Worm (Caenorhabditis elegans) whole organism, L2 larva: ENCODE measurements around the gene C35A5.8.

ENCODE experiments used
- C34F6.9 ChIP-seq: fragments of 150-350 bp; optimal IDR thresholded peaks from 2 replicates; lab custom pipeline; 2014; ENCODE audit warnings: missing biosample characterization, missing genetic modification characterization
- F13H6.1 ChIP-seq: sonication (generic microtip); optimal IDR thresholded peaks from 2 replicates; lab custom pipeline; 2016; ENCODE audit warnings: missing genetic modification characterization, missing compliant biosample characterization
- R02D3.7 ChIP-seq: fragments of 150-350 bp; optimal IDR thresholded peaks from 2 replicates; lab custom pipeline; 2014; ENCODE audit warnings: missing biosample characterization, missing genetic modification characterization
- Y55F3AM.14 ChIP-seq: fragments of 200-800 bp; sonication (Bioruptor generic); optimal IDR thresholded peaks from 2 replicates; lab custom pipeline; 2018; ENCODE audit warnings: mild to moderate bottlenecking, missing genetic modification characterization, missing compliant biosample characterization
- ZK546.5 ChIP-seq: sonication (generic microtip); optimal IDR thresholded peaks from 2 replicates; lab custom pipeline; 2017; ENCODE audit warnings: missing biosample characterization, missing genetic modification characterization
- alr-1 ChIP-seq: fragments of 150-350 bp; optimal IDR thresholded peaks from 2 replicates; lab custom pipeline; 2014; ENCODE audit warnings: missing biosample characterization, missing genetic modification characterization
- aly-2 ChIP-seq: fragments of 150-350 bp; optimal IDR thresholded peaks from 2 replicates; lab custom pipeline; 2014; ENCODE audit warnings: missing biosample characterization, missing genetic modification characterization
- ama-1 ChIP-seq: fragments of 150-350 bp; optimal IDR thresholded peaks from 2 replicates; lab custom pipeline; 2018; ENCODE audit warnings: inconsistent platforms
- blmp-1 ChIP-seq: sonication (generic microtip); optimal IDR thresholded peaks from 2 replicates; lab custom pipeline; 2017; ENCODE audit warnings: missing genetic modification characterization, mild to moderate bottlenecking, missing compliant biosample characterization, antibody characterized with exemption, moderate library complexity; ENCODE audit not compliant: insufficient read depth
- ceh-16 ChIP-seq: fragments of 150-350 bp; optimal IDR thresholded peaks from 2 replicates; lab custom pipeline; 2014; ENCODE audit warnings: missing biosample characterization, missing genetic modification characterization
- ceh-82 ChIP-seq: fragments of 150-350 bp; optimal IDR thresholded peaks from 2 replicates; lab custom pipeline; 2014; ENCODE audit warnings: missing biosample characterization, missing genetic modification characterization
- crh-2 ChIP-seq: sonication (generic microtip); optimal IDR thresholded peaks from 2 replicates; lab custom pipeline; 2017; ENCODE audit warnings: missing biosample characterization, missing genetic modification characterization
- dmd-4 ChIP-seq: sonication (generic microtip); optimal IDR thresholded peaks from 2 replicates; lab custom pipeline; 2017; ENCODE audit warnings: missing biosample characterization, missing genetic modification characterization
- egl-27 ChIP-seq: sonication (generic microtip); optimal IDR thresholded peaks from 3 replicates; lab custom pipeline; 2017; ENCODE audit warnings: missing biosample characterization, missing genetic modification reagents, missing genetic modification characterization
- elt-1 ChIP-seq: fragments of 150-350 bp; optimal IDR thresholded peaks from 2 replicates; lab custom pipeline; 2014; ENCODE audit warnings: missing biosample characterization, missing genetic modification characterization
- elt-3 ChIP-seq: sonication (generic microtip); optimal IDR thresholded peaks from 2 replicates; lab custom pipeline; 2017; ENCODE audit warnings: missing biosample characterization, missing genetic modification characterization
- fos-1 ChIP-seq: fragments of 150-350 bp; optimal IDR thresholded peaks from 2 replicates; lab custom pipeline; 2014; ENCODE audit warnings: missing biosample characterization, missing genetic modification characterization
- gmeb-1 ChIP-seq: fragments of 150-350 bp; optimal IDR thresholded peaks from 2 replicates; lab custom pipeline; 2014; ENCODE audit warnings: missing biosample characterization, missing genetic modification characterization
- lin-11 ChIP-seq: fragments of 150-350 bp; sonication (generic microtip); optimal IDR thresholded peaks from 2 replicates; lab custom pipeline; 2014; ENCODE audit warnings: missing biosample characterization, missing genetic modification characterization, inconsistent platforms, mixed read lengths
- lin-13 ChIP-seq: fragments of 150-350 bp; optimal IDR thresholded peaks from 2 replicates; lab custom pipeline; 2014; ENCODE audit warnings: missing biosample characterization, missing genetic modification reagents, missing genetic modification characterization
- lin-39 ChIP-seq: fragments of 150-350 bp; optimal IDR thresholded peaks from 2 replicates; lab custom pipeline; 2014; ENCODE audit warnings: missing biosample characterization, missing genetic modification reagents, missing genetic modification characterization
- lsy-2 ChIP-seq, 2 experiments: fragments of 150-350 bp in 1 of 2; sonication (generic microtip) in 1 of 2; optimal IDR thresholded peaks; 2 replicates each; lab custom pipeline; 2014 to 2017; ENCODE audit warnings: missing biosample characterization in 2 of 2, missing genetic modification characterization in 2 of 2
- mab-5 ChIP-seq: fragments of 150-350 bp; optimal IDR thresholded peaks from 2 replicates; lab custom pipeline; 2014; ENCODE audit warnings: missing biosample characterization, missing genetic modification characterization
- mbf-1 ChIP-seq: sonication (generic microtip); optimal IDR thresholded peaks from 2 replicates; lab custom pipeline; 2017; ENCODE audit warnings: missing biosample characterization, missing genetic modification characterization
- mdl-1 ChIP-seq, 2 experiments: fragments of 150-350 bp in 1 of 2; sonication (generic microtip) in 1 of 2; optimal IDR thresholded peaks; 2 replicates each; lab custom pipeline; 2017; ENCODE audit warnings: missing biosample characterization in 2 of 2, missing genetic modification characterization in 2 of 2
- nhr-10 ChIP-seq: sonication (generic microtip); optimal IDR thresholded peaks from 2 replicates; lab custom pipeline; 2017; ENCODE audit warnings: missing biosample characterization, missing genetic modification characterization
- nhr-11 ChIP-seq: fragments of 150-350 bp; optimal IDR thresholded peaks from 2 replicates; lab custom pipeline; 2014; ENCODE audit warnings: missing biosample characterization, missing genetic modification characterization
- nhr-12 ChIP-seq: fragments of 150-350 bp; optimal IDR thresholded peaks from 2 replicates; lab custom pipeline; 2014; ENCODE audit warnings: missing biosample characterization, missing genetic modification characterization
- nhr-129 ChIP-seq: fragments of 150-350 bp; optimal IDR thresholded peaks from 2 replicates; lab custom pipeline; 2014; ENCODE audit warnings: missing biosample characterization, missing genetic modification characterization
- nhr-21 ChIP-seq: fragments of 150-350 bp; optimal IDR thresholded peaks from 2 replicates; lab custom pipeline; 2014; ENCODE audit warnings: missing biosample characterization, missing genetic modification characterization
- nhr-23 ChIP-seq: fragments of 150-350 bp; optimal IDR thresholded peaks from 2 replicates; lab custom pipeline; 2014; ENCODE audit warnings: missing biosample characterization, missing genetic modification reagents, missing genetic modification characterization
- nhr-237 ChIP-seq: fragments of 150-350 bp; optimal IDR thresholded peaks from 2 replicates; lab custom pipeline; 2014; ENCODE audit warnings: missing biosample characterization, missing genetic modification characterization
- nhr-25 ChIP-seq: fragments of 150-350 bp; sonication (generic microtip); optimal IDR thresholded peaks from 3 replicates; lab custom pipeline; 2014; ENCODE audit warnings: missing biosample characterization, missing genetic modification characterization
- nhr-6 ChIP-seq: fragments of 150-350 bp; optimal IDR thresholded peaks from 2 replicates; lab custom pipeline; 2014; ENCODE audit warnings: missing biosample characterization, missing genetic modification characterization
- nhr-77 ChIP-seq: fragments of 150-350 bp; optimal IDR thresholded peaks from 2 replicates; lab custom pipeline; 2014; ENCODE audit warnings: missing biosample characterization, missing genetic modification characterization
- peb-1 ChIP-seq: fragments of 150-350 bp; optimal IDR thresholded peaks from 2 replicates; lab custom pipeline; 2014; ENCODE audit warnings: missing biosample characterization, missing genetic modification characterization
- sem-4 ChIP-seq: fragments of 150-350 bp; optimal IDR thresholded peaks from 2 replicates; lab custom pipeline; 2014; ENCODE audit warnings: missing biosample characterization, missing genetic modification reagents, missing genetic modification characterization
- skn-1 ChIP-seq: sonication (generic microtip); optimal IDR thresholded peaks from 2 replicates; lab custom pipeline; 2017; ENCODE audit warnings: missing biosample characterization, missing genetic modification characterization
- sma-3 ChIP-seq: sonication (generic microtip); optimal IDR thresholded peaks from 2 replicates; lab custom pipeline; 2016; ENCODE audit warnings: missing genetic modification reagents, missing genetic modification characterization, missing compliant biosample characterization
- sma-9 ChIP-seq, 2 experiments: fragments of 150-350 bp in 1 of 2; sonication (generic microtip) in 1 of 2; optimal IDR thresholded peaks; 2 replicates each; lab custom pipeline; 2014 to 2016; ENCODE audit warnings: missing genetic modification characterization in 2 of 2, mild to moderate bottlenecking in 1 of 2, missing biosample characterization in 1 of 2, missing compliant biosample characterization in 1 of 2, missing genetic modification reagents in 1 of 2, moderate library complexity in 1 of 2
- snpc-4 ChIP-seq: fragments of 150-350 bp; optimal IDR thresholded peaks from 2 replicates; lab custom pipeline; 2014; ENCODE audit warnings: missing biosample characterization, missing genetic modification characterization
- unc-39 ChIP-seq: fragments of 150-350 bp; optimal IDR thresholded peaks from 2 replicates; lab custom pipeline; 2014; ENCODE audit warnings: missing biosample characterization, missing genetic modification characterization
- unc-55 ChIP-seq: fragments of 150-350 bp; sonication (generic microtip); optimal IDR thresholded peaks from 3 replicates; lab custom pipeline; 2014; ENCODE audit warnings: missing biosample characterization, missing genetic modification reagents, missing genetic modification characterization
- unc-62 ChIP-seq: fragments of 150-350 bp; optimal IDR thresholded peaks from 2 replicates; lab custom pipeline; 2014; ENCODE audit warnings: missing biosample characterization, missing genetic modification reagents, missing genetic modification characterization
- zag-1 ChIP-seq: fragments of 150-350 bp; optimal IDR thresholded peaks from 2 replicates; lab custom pipeline; 2014; ENCODE audit warnings: missing biosample characterization, missing genetic modification characterization
- ztf-1 ChIP-seq: fragments of 200-800 bp; sonication (Bioruptor generic); conservative IDR thresholded peaks from 2 replicates; pipeline ENCODE4 v1.3.6; 2022; ENCODE audit warnings: missing genetic modification characterization, missing compliant biosample characterization
- ztf-11 ChIP-seq: sonication (generic microtip); optimal IDR thresholded peaks from 2 replicates; lab custom pipeline; 2017; ENCODE audit warnings: missing biosample characterization, missing genetic modification characterization
- ztf-4 ChIP-seq: fragments of 150-350 bp; optimal IDR thresholded peaks from 2 replicates; lab custom pipeline; 2014; ENCODE audit warnings: missing biosample characterization, missing genetic modification characterization

C35A5.8 gene

ce11 chrV:10536808-10537207, 11.1 kb upstream of the C35A5.8 start:
- TF ChIP-seq gmeb-1: peak; percentile 96
- TF ChIP-seq crh-2 (tag; lab: Kevin White, UChicago): peak; percentile 96
- TF ChIP-seq Y55F3AM.14 (GFP tag; lab: Kevin White, UChicago): peak; percentile 86
- TF ChIP-seq mbf-1 (tag; lab: Kevin White, UChicago): no peak
- TF ChIP-seq nhr-21 (tag; lab: Kevin White, UChicago): peak; percentile 87
- peak; percentile 2 for TF ChIP-seq lin-39
- peak; percentile 52 for TF ChIP-seq blmp-1
- TF ChIP-seq egl-27 (tag; lab: Kevin White, UChicago): peak; percentile 87
- TF ChIP-seq nhr-23 (tag; lab: Kevin White, UChicago): no peak
- peak; percentile 12 for TF ChIP-seq ZK546.5 (tag; lab: Kevin White, UChicago)
- TF ChIP-seq dmd-4 (tag; lab: Kevin White, UChicago): no peak
- peak; percentile 32 for TF ChIP-seq unc-62
- TF ChIP-seq skn-1 (tag; lab: Kevin White, UChicago): no peak
- TF ChIP-seq fos-1: peak; percentile 89
- peak; percentile 93 for TF ChIP-seq lin-11 (tag; lab: Kevin White, UChicago)
- no peak for TF ChIP-seq aly-2 (tag; lab: Kevin White, UChicago)
- peak; percentile 74 for TF ChIP-seq ama-1 (lab: Kevin White, UChicago)
- peak; percentile 86 for TF ChIP-seq ceh-16 (tag; lab: Kevin White, UChicago)
- TF ChIP-seq mab-5 (tag; lab: Kevin White, UChicago): peak; percentile 87
- TF ChIP-seq sma-3: peak; percentile 87
- no peak for TF ChIP-seq nhr-237 (tag; lab: Kevin White, UChicago)
- peak; percentile 93 for TF ChIP-seq nhr-6 (tag; lab: Kevin White, UChicago)
- TF ChIP-seq nhr-10 (tag; lab: Kevin White, UChicago): peak; percentile 31
- no peak for TF ChIP-seq alr-1 (tag; lab: Kevin White, UChicago)
- peak; percentile 94 for TF ChIP-seq unc-55
- peak; percentile 93 for TF ChIP-seq nhr-25
- TF ChIP-seq R02D3.7: peak; percentile 42
- no peak for TF ChIP-seq elt-1 (tag; lab: Kevin White, UChicago)
- peak; percentile 86 to 95 for TF ChIP-seq lsy-2 (tag; optimal IDR thresholded peaks at IDR 0.05; lab: Kevin White, UChicago)
- TF ChIP-seq elt-3: no peak
- TF ChIP-seq C34F6.9: peak; percentile 98
- TF ChIP-seq unc-39 (tag; lab: Kevin White, UChicago): no peak
- peak; percentile 95 for TF ChIP-seq sem-4 (tag; lab: Kevin White, UChicago)
- peak; percentile 95 for TF ChIP-seq sma-9 (GFP tag; optimal IDR thresholded peaks at IDR 0.05; lab: Kevin White, UChicago)
- no peak for TF ChIP-seq sma-9 (tag; optimal IDR thresholded peaks at IDR 0.05; lab: Kevin White, UChicago)
- peak; percentile 69 for TF ChIP-seq ztf-4 (tag; lab: Kevin White, UChicago)
- peak; percentile 93 for TF ChIP-seq lin-13 (GFP tag; lab: Kevin White, UChicago)
- no peak for TF ChIP-seq peb-1 (tag; lab: Kevin White, UChicago)
- peak in 1 of 2 experiments; percentile 79 for TF ChIP-seq mdl-1 (tag; optimal IDR thresholded peaks at IDR 0.05; lab: Kevin White, UChicago)
- peak; percentile 19 for TF ChIP-seq nhr-12 (tag; lab: Kevin White, UChicago)
- TF ChIP-seq F13H6.1 (tag; lab: Kevin White, UChicago): peak; percentile 94
- TF ChIP-seq ceh-82 (tag; lab: Kevin White, UChicago): peak; percentile 44
- no peak for TF ChIP-seq nhr-11 (tag; lab: Kevin White, UChicago)
- peak; percentile 85 for TF ChIP-seq snpc-4 (tag; lab: Kevin White, UChicago)
- peak; percentile 64 for TF ChIP-seq zag-1 (tag; lab: Kevin White, UChicago)
- no peak for TF ChIP-seq ztf-11 (tag; lab: Kevin White, UChicago)
- peak; percentile 48 for TF ChIP-seq nhr-77 (tag; lab: Kevin White, UChicago)
- no peak for TF ChIP-seq ztf-1
- peak; percentile 97 for TF ChIP-seq nhr-129 (tag; lab: Kevin White, UChicago)
